Worm (Caenorhabditis elegans): ENCODE results near the gene F45D3.3.

The F45D3.3 gene

ce11 chrV:12550036-12550626, at the start of gene F45D3.3:
Gene F45D3.3 (minus strand): TSS chrV:12550385.
- no peak for TF ChIP-seq nhr-179 (tag; optimal IDR thresholded peaks at IDR 0.05)
- TF ChIP-seq lir-1 (GFP tag; conservative IDR thresholded peaks at IDR 0.05): no peak
- TF ChIP-seq F22D6.2 (tag; optimal IDR thresholded peaks at IDR 0.05): no peak
- peak; percentile 39; the same call in 1 of the 2 replicates for TF ChIP-seq lin-26 (GFP tag; IDR thresholded peaks at IDR 0.05)
- TF ChIP-seq ceh-27 (GFP tag; optimal IDR thresholded peaks at IDR 0.05): no peak
- TF ChIP-seq ama-1 (optimal IDR thresholded peaks at IDR 0.05): peak; percentile 61
- TF ChIP-seq ama-1 (GFP tag; optimal IDR thresholded peaks at IDR 0.05): no peak
- no peak for TF ChIP-seq sea-2 (GFP tag; IDR thresholded peaks at IDR 0.05)

ce11 chrV:12599510-12600242, 49.5 kb upstream of the F45D3.3 start, which contains the start of gene C14C10.5:
Gene C14C10.5 (plus strand): TSS chrV:12600192.
- TF ChIP-seq attf-5 (GFP tag; optimal IDR thresholded peaks at IDR 0.05): peak; percentile 73
- no peak for TF ChIP-seq hrde-1 (tag; optimal IDR thresholded peaks at IDR 0.05; ENCODE audit: borderline replicate concordance)
- TF ChIP-seq cebp-1 (GFP tag; IDR thresholded peaks at IDR 0.05): no peak
- TF ChIP-seq cebp-1 (tag; optimal IDR thresholded peaks at IDR 0.05): peak; percentile 42
- TF ChIP-seq lin-40 (tag; optimal IDR thresholded peaks at IDR 0.05): peak; percentile 26
- TF ChIP-seq ets-4 (GFP tag; optimal IDR thresholded peaks at IDR 0.05): no peak
- TF ChIP-seq ztf-18 (tag; optimal IDR thresholded peaks at IDR 0.05): peak; percentile 88
- no peak for TF ChIP-seq lag-1 (GFP tag; IDR thresholded peaks at IDR 0.05)
- no peak for TF ChIP-seq lsl-1 (GFP tag; optimal IDR thresholded peaks at IDR 0.05)
- no peak for TF ChIP-seq Y67H2A.10 (GFP tag; conservative IDR thresholded peaks at IDR 0.05)
- TF ChIP-seq T07F8.4 (tag; optimal IDR thresholded peaks at IDR 0.05): no peak
- peak; percentile 63 for TF ChIP-seq nhr-80 (tag; optimal IDR thresholded peaks at IDR 0.05)

- TF ChIP-seq B0019.2 (GFP tag; conservative IDR thresholded peaks at IDR 0.05) (no peak), egl-18 (GFP tag; IDR thresholded peaks at IDR 0.05) (no peak), D2030.7 (GFP tag; IDR thresholded peaks at IDR 0.05) (no peak), hmg-1.2 (GFP tag; IDR thresholded peaks at IDR 0.05) (peak; percentile 94)
Measured at ce11 chrV:12599110-12599509, 48.9 kb upstream of the F45D3.3 start, which contains the start of the genes C14C10.10 and ril-2. Gene C14C10.10 (minus strand): TSS chrV:12599128. Gene ril-2 (minus strand): TSS chrV:12599157.

- TF ChIP-seq ets-4 (GFP tag; optimal IDR thresholded peaks at IDR 0.05) (no peak), dox-1 (GFP tag; IDR thresholded peaks at IDR 0.05) (peak; percentile 78), unc-130 (GFP tag; optimal IDR thresholded peaks at IDR 0.05) (peak; percentile 2), Y79H2A.3 (GFP tag; conservative IDR thresholded peaks at IDR 0.05) (0 out of 2 replicates have a peak, but pooled peaks have one; percentile 15), fkh-3 (tag; optimal IDR thresholded peaks at IDR 0.05) (no peak), F39B2.1 (GFP tag; IDR thresholded peaks at IDR 0.05) (no peak), nfya-2 (GFP tag; IDR thresholded peaks at IDR 0.05) (no peak), nfyb-1 (GFP tag; IDR thresholded peaks at IDR 0.05) (peak; percentile 75; the same call in 1 of the 2 replicates), pbrm-1 (GFP tag; IDR thresholded peaks at IDR 0.05) (peak; percentile 43; the same call in 1 of the 2 replicates), pha-4 (tag; optimal IDR thresholded peaks at IDR 0.05) (no peak), mxl-1 (tag; optimal IDR thresholded peaks at IDR 0.05) (peak; percentile 50), attf-3 (GFP tag; conservative IDR thresholded peaks at IDR 0.05) (peak; percentile 52; the same call in 1 of the 2 replicates), ztf-25 (GFP tag; IDR thresholded peaks at IDR 0.05) (0 out of 2 replicates have a peak, but pooled peaks have one; percentile 15), cebp-2 (GFP tag; IDR thresholded peaks at IDR 0.05) (peak; percentile 92), ceh-100 (GFP tag; IDR thresholded peaks at IDR 0.05) (no peak), F23B12.7 (tag; optimal IDR thresholded peaks at IDR 0.05; ENCODE audit: insufficient read depth) (peak; percentile 74), die-1 (tag; optimal IDR thresholded peaks at IDR 0.05) (peak; percentile 79), ama-1 (optimal IDR thresholded peaks at IDR 0.05) (no peak), ama-1 (GFP tag; optimal IDR thresholded peaks at IDR 0.05) (peak; percentile 53 to 59), tbp1 (GFP tag; optimal IDR thresholded peaks at IDR 0.05) (peak; percentile 89), nhr-90 (tag; optimal IDR thresholded peaks at IDR 0.05) (peak; percentile 90)
Measured at ce11 chrV:12596795-12597194, 46.6 kb upstream of the F45D3.3 start.

All from whole organism, young adult.